Fruit fly (Drosophila melanogaster) whole organism, embryonic: ENCODE measurements around the gene CG8641.

ENCODE experiments used
- Adf1 ChIP-seq: fragments of 200-800 bp; sonication (Bioruptor generic); IDR thresholded peaks from 2 replicates; pipeline ENCODE4 v1.3.6; 2022; ENCODE audit warnings: missing biosample characterization, missing genetic modification characterization
- CG11398 ChIP-seq: fragments of 200-800 bp; sonication (Bioruptor generic); optimal IDR thresholded peaks from 2 replicates; lab custom pipeline; 2016; ENCODE audit warnings: missing biosample characterization, missing genetic modification characterization
- CG11504 ChIP-seq: fragments of 200-800 bp; sonication (Bioruptor generic); optimal IDR thresholded peaks from 3 replicates; lab custom pipeline; 2019; ENCODE audit warnings: missing biosample characterization, mild to moderate bottlenecking, missing genetic modification characterization, moderate library complexity
- CG12104 ChIP-seq: fragments of 200-800 bp; sonication (Bioruptor generic); optimal IDR thresholded peaks from 3 replicates; lab custom pipeline; 2016; ENCODE audit warnings: missing biosample characterization, missing genetic modification characterization
- CG12299 ChIP-seq: fragments of 200-800 bp; sonication (Bioruptor generic); optimal IDR thresholded peaks from 2 replicates; lab custom pipeline; 2018; ENCODE audit warnings: missing biosample characterization, mild to moderate bottlenecking, missing genetic modification characterization
- CG12391 ChIP-seq: fragments of 200-800 bp; sonication (Bioruptor generic); optimal IDR thresholded peaks from 3 replicates; lab custom pipeline; 2018; ENCODE audit warnings: missing biosample characterization, mild to moderate bottlenecking, missing genetic modification characterization, moderate library complexity
- CG12659 ChIP-seq: fragments of 200-800 bp; sonication (Bioruptor generic); optimal IDR thresholded peaks from 3 replicates; lab custom pipeline; 2017; ENCODE audit warnings: mild to moderate bottlenecking, missing biosample characterization, missing genetic modification reagents, missing genetic modification characterization
- CG13775 ChIP-seq: fragments of 200-800 bp; sonication (Bioruptor generic); optimal IDR thresholded peaks from 3 replicates; lab custom pipeline; 2017; ENCODE audit warnings: missing biosample characterization, mild to moderate bottlenecking, missing genetic modification characterization
- CG14860 ChIP-seq: fragments of 200-800 bp; sonication (Bioruptor generic); IDR thresholded peaks from 3 replicates; pipeline ENCODE4 v1.3.6; 2022; ENCODE audit warnings: missing biosample characterization, missing genetic modification characterization; ENCODE audit not compliant: partially characterized antibody
- CG14965 ChIP-seq: fragments of 200-800 bp; sonication (Bioruptor generic); optimal IDR thresholded peaks from 2 replicates; lab custom pipeline; 2016; ENCODE audit warnings: missing biosample characterization, missing genetic modification characterization, borderline replicate concordance
- CG15696 ChIP-seq: fragments of 200-800 bp; sonication (Bioruptor generic); optimal IDR thresholded peaks from 2 replicates; lab custom pipeline; 2019; ENCODE audit warnings: missing biosample characterization, mild to moderate bottlenecking, missing genetic modification characterization, moderate library complexity
- CG17568 ChIP-seq: fragments of 200-800 bp; sonication (Bioruptor generic); optimal IDR thresholded peaks from 2 replicates; lab custom pipeline; 2018; ENCODE audit warnings: missing biosample characterization, mild to moderate bottlenecking, missing genetic modification characterization, moderate library complexity
- CG18599 ChIP-seq: fragments of 200-800 bp; sonication (Bioruptor generic); optimal IDR thresholded peaks from 3 replicates; lab custom pipeline; 2017; ENCODE audit warnings: missing biosample characterization, missing genetic modification characterization, mild to moderate bottlenecking, moderate library complexity, missing genetic modification reagents
- CG3281 ChIP-seq: fragments of 200-800 bp; sonication (Bioruptor generic); optimal IDR thresholded peaks from 3 replicates; lab custom pipeline; 2017; ENCODE audit warnings: missing biosample characterization, mild to moderate bottlenecking, missing genetic modification characterization
- CG34224 ChIP-seq: fragments of 200-800 bp; sonication (Bioruptor generic); IDR thresholded peaks from 3 replicates; pipeline ENCODE4 v1.3.6; 2022; ENCODE audit warnings: missing biosample characterization, missing genetic modification characterization; ENCODE audit not compliant: partially characterized antibody
- CG4328 ChIP-seq: fragments of 200-800 bp; sonication (Bioruptor generic); optimal IDR thresholded peaks from 3 replicates; lab custom pipeline; 2017; ENCODE audit warnings: missing biosample characterization, missing genetic modification reagents, missing genetic modification characterization
- CG4854 ChIP-seq: fragments of 200-800 bp; sonication (Bioruptor generic); optimal IDR thresholded peaks from 2 replicates; lab custom pipeline; 2016; ENCODE audit warnings: missing biosample characterization, missing genetic modification characterization, inconsistent platforms
- CG6175 ChIP-seq: fragments of 200-800 bp; sonication (Bioruptor generic); IDR thresholded peaks from 3 replicates; pipeline ENCODE4 v1.3.6; 2022; ENCODE audit warnings: missing biosample characterization, missing genetic modification characterization
- CG6854 ChIP-seq: fragments of 200-800 bp; sonication (Bioruptor generic); optimal IDR thresholded peaks from 3 replicates; lab custom pipeline; 2017; ENCODE audit warnings: missing biosample characterization, mild to moderate bottlenecking, missing genetic modification characterization
- CG7839 ChIP-seq: fragments of 200-800 bp; sonication (Bioruptor generic); optimal IDR thresholded peaks from 3 replicates; lab custom pipeline; 2018; ENCODE audit warnings: missing biosample characterization, mild to moderate bottlenecking, missing genetic modification characterization, moderate library complexity
- CHES-1-like ChIP-seq: fragments of 200-800 bp; sonication (Bioruptor generic); optimal IDR thresholded peaks from 2 replicates; lab custom pipeline; 2016; ENCODE audit warnings: missing biosample characterization, missing genetic modification characterization
- Elba2 ChIP-seq: fragments of 200-800 bp; sonication (Bioruptor generic); optimal IDR thresholded peaks from 3 replicates; lab custom pipeline; 2016; ENCODE audit warnings: missing biosample characterization, missing genetic modification characterization
- Hr39 ChIP-seq: fragments of >200 bp; optimal IDR thresholded peaks from 2 replicates; lab custom pipeline; 2017
- Lim3 ChIP-seq: fragments of 200-800 bp; sonication (Bioruptor generic); IDR thresholded peaks from 2 replicates; pipeline ENCODE4 v1.3.6; 2022; ENCODE audit warnings: missing biosample characterization, missing genetic modification characterization
- Meics ChIP-seq: fragments of 200-800 bp; sonication (Bioruptor generic); optimal IDR thresholded peaks from 2 replicates; lab custom pipeline; 2017; ENCODE audit warnings: missing biosample characterization, mild to moderate bottlenecking, missing genetic modification characterization
- Neu2 ChIP-seq: fragments of 200-800 bp; sonication (Bioruptor generic); optimal IDR thresholded peaks from 3 replicates; lab custom pipeline; 2016; ENCODE audit warnings: missing biosample characterization, missing genetic modification characterization, borderline replicate concordance
- Nf-YC ChIP-seq: fragments of 200-800 bp; optimal IDR thresholded peaks from 3 replicates; lab custom pipeline; 2019; ENCODE audit warnings: missing biosample characterization, mild to moderate bottlenecking, missing genetic modification characterization, moderate library complexity
- Oli ChIP-seq: fragments of 200-800 bp; sonication (Bioruptor generic); optimal IDR thresholded peaks from 2 replicates; lab custom pipeline; 2018; ENCODE audit warnings: missing biosample characterization, mild to moderate bottlenecking, missing genetic modification characterization, moderate library complexity
- Sox102F ChIP-seq: fragments of 200-800 bp; sonication (Bioruptor generic); optimal IDR thresholded peaks from 2 replicates; lab custom pipeline; 2018; ENCODE audit warnings: missing biosample characterization, mild to moderate bottlenecking, missing genetic modification characterization, moderate library complexity
- Usf ChIP-seq: fragments of 200-800 bp; sonication (Bioruptor generic); optimal IDR thresholded peaks from 2 replicates; lab custom pipeline; 2017; ENCODE audit warnings: missing genotype, missing biosample characterization, missing genetic modification characterization
- Vsx1 ChIP-seq: fragments of 200-800 bp; sonication (Bioruptor generic); optimal IDR thresholded peaks from 2 replicates; lab custom pipeline; 2017; ENCODE audit warnings: missing biosample characterization, mild to moderate bottlenecking, missing genetic modification characterization, missing genetic modification reagents
- caup ChIP-seq: fragments of 200-800 bp; sonication (Bioruptor generic); optimal IDR thresholded peaks from 3 replicates; lab custom pipeline; 2017; ENCODE audit warnings: missing biosample characterization, mild to moderate bottlenecking, missing genetic modification characterization, moderate library complexity; ENCODE audit not compliant: severe bottlenecking
- chn ChIP-seq: fragments of 200-800 bp; sonication (Bioruptor generic); optimal IDR thresholded peaks from 2 replicates; lab custom pipeline; 2016; ENCODE audit warnings: missing biosample characterization, missing genetic modification characterization
- crol ChIP-seq: fragments of 200-800 bp; sonication (Bioruptor generic); IDR thresholded peaks from 2 replicates; pipeline ENCODE4 v1.3.6; 2022; ENCODE audit warnings: missing biosample characterization, missing genetic modification characterization
- dmrt99B ChIP-seq: fragments of 200-800 bp; sonication (Bioruptor generic); optimal IDR thresholded peaks from 2 replicates; lab custom pipeline; 2018; ENCODE audit warnings: missing biosample characterization, mild to moderate bottlenecking, missing genetic modification characterization, moderate library complexity
- esg ChIP-seq: fragments of 200-800 bp; sonication (Bioruptor generic); conservative IDR thresholded peaks from 2 replicates; pipeline ENCODE4 v1.3.6; 2022; ENCODE audit warnings: missing biosample characterization, missing genetic modification characterization
- ewg ChIP-seq: fragments of 200-800 bp; sonication (Bioruptor generic); optimal IDR thresholded peaks from 3 replicates; lab custom pipeline; 2017; ENCODE audit warnings: mild to moderate bottlenecking, missing biosample characterization, missing genetic modification reagents, missing genetic modification characterization
- gro ChIP-seq: fragments of 200-800 bp; sonication (Bioruptor generic); optimal IDR thresholded peaks from 2 replicates; lab custom pipeline; 2016; ENCODE audit warnings: missing biosample characterization, missing genetic modification characterization
- kay ChIP-seq: fragments of 200-800 bp; sonication (Bioruptor generic); optimal IDR thresholded peaks from 2 replicates; lab custom pipeline; 2016; ENCODE audit warnings: missing biosample characterization, missing genetic modification characterization
- knrl ChIP-seq: fragments of 200-800 bp; sonication (Bioruptor generic); IDR thresholded peaks from 3 replicates; pipeline ENCODE4 v1.3.6; 2022; ENCODE audit warnings: missing biosample characterization, missing genetic modification characterization; ENCODE audit not compliant: partially characterized antibody
- nmo ChIP-seq: fragments of 200-800 bp; sonication (Bioruptor generic); optimal IDR thresholded peaks from 2 replicates; lab custom pipeline; 2018; ENCODE audit warnings: missing biosample characterization, mild to moderate bottlenecking, missing genetic modification characterization, moderate library complexity
- sens ChIP-seq: fragments of 200-800 bp; sonication (Bioruptor generic); peaks from one replicate; lab custom pipeline; 2016; ENCODE audit warnings: missing biosample characterization, missing genetic modification characterization
- sens-2 ChIP-seq: fragments of 200-800 bp; sonication (Bioruptor generic); IDR thresholded peaks from 2 replicates; pipeline ENCODE4 v1.3.6; 2022; ENCODE audit warnings: missing biosample characterization, missing genetic modification characterization
- slbo ChIP-seq: fragments of 200-800 bp; sonication (Bioruptor generic); IDR thresholded peaks from 2 replicates; pipeline ENCODE4 v1.3.6; 2022; ENCODE audit warnings: missing biosample characterization, missing genetic modification characterization
- slou ChIP-seq: fragments of 200-800 bp; sonication (Bioruptor generic); optimal IDR thresholded peaks from 3 replicates; lab custom pipeline; 2016; ENCODE audit warnings: missing biosample characterization, missing genetic modification characterization
- sr ChIP-seq: fragments of 200-800 bp; sonication (Bioruptor generic); IDR thresholded peaks from 3 replicates; pipeline ENCODE4 v1.3.6; 2022; ENCODE audit warnings: missing biosample characterization, missing genetic modification characterization
- tgo ChIP-seq: fragments of 200-800 bp; sonication (Bioruptor generic); IDR thresholded peaks from 3 replicates; pipeline ENCODE4 v1.3.6; 2022; ENCODE audit warnings: missing biosample characterization, missing genetic modification characterization
- unc-4 ChIP-seq: fragments of 200-800 bp; sonication (Bioruptor generic); IDR thresholded peaks from 2 replicates; pipeline ENCODE4 v1.3.6; 2022; ENCODE audit warnings: missing biosample characterization, missing genetic modification characterization; ENCODE audit not compliant: partially characterized antibody
- zen2 ChIP-seq: fragments of 200-800 bp; sonication (Bioruptor generic); IDR thresholded peaks from 3 replicates; pipeline ENCODE4 v1.3.6; 2022; ENCODE audit warnings: missing biosample characterization, missing genetic modification characterization; ENCODE audit not compliant: partially characterized antibody

CG8641 gene

dm6 chr3L:7125289-7125955 is 48.2 kb upstream of the CG8641 start, which contains the start of the genes msl-3 and BBS1 (continued):
- TF ChIP-seq CG14965 (GFP tag; lab: Kevin White, UChicago) = no peak
- TF ChIP-seq slou = no peak
- TF ChIP-seq Elba2 (GFP tag; lab: Kevin White, UChicago) = no peak
- no peak for TF ChIP-seq CG7839 (tag; lab: Kevin White, UChicago)
- no peak for TF ChIP-seq Usf (GFP tag; lab: Kevin White, UChicago)
- TF ChIP-seq esg (GFP tag; lab: Robert Waterston, UW) = no peak
- peak; percentile 51 for TF ChIP-seq CG12299 (tag; lab: Kevin White, UChicago)
- no peak for TF ChIP-seq Neu2 (GFP tag; lab: Kevin White, UChicago)
- TF ChIP-seq CHES-1-like = peak; percentile 42
- no peak for TF ChIP-seq CG4854 (GFP tag; lab: Kevin White, UChicago)
- TF ChIP-seq Oli (tag; lab: Kevin White, UChicago) = no peak
- TF ChIP-seq CG12104 (GFP tag; lab: Kevin White, UChicago) = no peak
- TF ChIP-seq CG4328 (GFP tag; lab: Kevin White, UChicago) = no peak
- TF ChIP-seq ewg = peak; percentile 47
- peak; percentile 21; the same call in 1 of the 2 replicates for TF ChIP-seq Adf1 (GFP tag; lab: Robert Waterston, UW)
- no peak for TF ChIP-seq tgo (GFP tag; lab: Robert Waterston, UW)
- no peak for TF ChIP-seq gro (GFP tag; lab: Kevin White, UChicago)
- TF ChIP-seq Sox102F (GFP tag; lab: Kevin White, UChicago) = no peak
- peak; percentile 22; the same call in 1 of the 3 replicates for TF ChIP-seq zen2 (GFP tag; lab: Robert Waterston, UW)
- TF ChIP-seq CG3281 (GFP tag; lab: Kevin White, UChicago) = peak; percentile 2
- TF ChIP-seq CG6854 (GFP tag; lab: Kevin White, UChicago) = no peak
- TF ChIP-seq Meics (GFP tag; lab: Kevin White, UChicago) = no peak
- TF ChIP-seq CG18599 = no peak
- no peak for TF ChIP-seq CG11398 (GFP tag; lab: Kevin White, UChicago)
- no peak for TF ChIP-seq Hr39
- peak; percentile 69 for TF ChIP-seq CG34224 (GFP tag; lab: Robert Waterston, UW)
- TF ChIP-seq sr (GFP tag; lab: Robert Waterston, UW) = no peak
- no peak for TF ChIP-seq CG13775
- TF ChIP-seq chn (GFP tag; lab: Kevin White, UChicago) = no peak
- no peak for TF ChIP-seq Lim3 (GFP tag; lab: Robert Waterston, UW)
- no peak for TF ChIP-seq Vsx1 (GFP tag; lab: Kevin White, UChicago)
- no peak for TF ChIP-seq slbo (GFP tag; lab: Robert Waterston, UW)
- TF ChIP-seq crol (GFP tag; lab: Robert Waterston, UW) = no peak
- TF ChIP-seq kay = no peak
- peak; percentile 59 for TF ChIP-seq knrl (GFP tag; lab: Robert Waterston, UW)
- TF ChIP-seq nmo = peak; percentile 55
- no peak for TF ChIP-seq sens-2 (GFP tag; lab: Robert Waterston, UW)
- TF ChIP-seq CG12391 (tag; lab: Kevin White, UChicago) = no peak
- TF ChIP-seq Nf-YC (tag; lab: Kevin White, UChicago) = no peak
- TF ChIP-seq CG17568 = no peak
- no peak for TF ChIP-seq CG11504 (tag; lab: Kevin White, UChicago)
- peak; percentile 61 for TF ChIP-seq unc-4 (GFP tag; lab: Robert Waterston, UW)
- no peak for TF ChIP-seq caup (GFP tag; lab: Kevin White, UChicago)
- TF ChIP-seq CG14860 (GFP tag; lab: Robert Waterston, UW) = peak; percentile 60; the same call in 2 of the 3 replicates
- no peak for TF ChIP-seq dmrt99B (tag; lab: Kevin White, UChicago)
- peak; percentile 56 for TF ChIP-seq CG12659 (GFP tag; lab: Kevin White, UChicago)
- peak; percentile 73 for TF ChIP-seq sens (GFP tag; lab: Kevin White, UChicago)
- no peak for TF ChIP-seq CG6175 (GFP tag; lab: Robert Waterston, UW)
- no peak for TF ChIP-seq CG15696 (tag; lab: Kevin White, UChicago)
